Fruit fly (Drosophila melanogaster) whole organism, wandering third instar larva: ENCODE results near the gene CG42590.

Source experiments
- Myc ChIP-seq: fragments of >200 bp; optimal IDR thresholded peaks from 2 replicates; lab custom pipeline; 2017
- fru ChIP-seq: fragments of 200-800 bp; sonication (Bioruptor generic); optimal IDR thresholded peaks from 3 replicates; lab custom pipeline; 2016; ENCODE audit warnings: missing biosample characterization, mild to moderate bottlenecking, missing genetic modification characterization
- pan ChIP-seq: fragments of >200 bp; optimal IDR thresholded peaks from 2 replicates; lab custom pipeline; 2017
- sage ChIP-seq: fragments of 200-800 bp; sonication (Bioruptor generic); optimal IDR thresholded peaks from 2 replicates; lab custom pipeline; 2016; ENCODE audit warnings: missing biosample characterization, mild to moderate bottlenecking, missing genetic modification characterization
- sv ChIP-seq: fragments of 200-800 bp; sonication (Bioruptor generic); optimal IDR thresholded peaks from 3 replicates; lab custom pipeline; 2016; ENCODE audit warnings: missing biosample characterization, missing genetic modification characterization

DNA sequence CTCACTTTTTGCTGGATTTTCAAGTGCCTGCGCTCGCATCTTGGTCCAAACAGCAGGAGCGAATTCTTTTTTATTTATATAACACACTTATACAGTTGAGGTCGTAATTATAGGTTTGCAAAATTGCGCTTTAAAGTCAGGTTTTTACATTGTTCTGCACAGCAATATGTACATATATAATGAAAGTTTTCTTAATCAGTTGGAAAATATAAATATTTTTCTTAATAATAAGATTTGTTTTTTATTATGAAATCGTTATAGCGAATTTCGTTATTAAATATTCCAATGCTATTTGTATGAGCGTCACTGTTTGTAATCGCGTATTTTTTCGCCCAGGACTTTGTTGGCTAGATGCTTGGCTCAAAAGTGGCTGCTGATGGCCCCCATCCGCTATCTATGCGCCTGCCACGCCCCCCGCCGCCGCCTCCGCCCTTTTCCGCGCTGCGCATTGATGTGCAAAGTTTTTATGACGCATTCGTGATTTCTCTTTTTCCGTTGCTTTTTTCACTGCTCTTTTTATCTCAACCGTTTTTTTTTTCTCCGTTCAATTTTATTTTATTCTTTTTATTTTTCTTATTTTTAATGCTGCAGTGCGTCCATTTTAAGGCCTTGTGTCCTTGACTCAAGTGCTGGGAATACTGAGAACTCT, 41.3 kb downstream of the CG42590 start:
- TF ChIP-seq Myc (lab: Kevin White, UChicago) (no peak), pan (lab: Kevin White, UChicago) (no peak), sv (GFP tag; lab: Kevin White, UChicago) (no peak), fru (GFP tag; lab: Kevin White, UChicago) (peak; percentile 48), sage (GFP tag; lab: Kevin White, UChicago) (no peak)
